Fruit fly (Drosophila melanogaster) whole organism, embryonic: ENCODE results near the gene Mal-B1.

ENCODE experiments used
- Atf6 ChIP-seq: fragments of 200-800 bp; sonication (Bioruptor generic); IDR thresholded peaks from 2 replicates; pipeline ENCODE4 v1.3.6; 2022; ENCODE audit warnings: missing biosample characterization, missing genetic modification characterization
- Bgb ChIP-seq: fragments of 200-800 bp; sonication (Bioruptor generic); IDR thresholded peaks from 2 replicates; pipeline ENCODE4 v1.3.6; 2022; ENCODE audit warnings: missing biosample characterization, missing genetic modification characterization; ENCODE audit not compliant: partially characterized antibody
- CG11456 ChIP-seq: fragments of 200-800 bp; sonication (Bioruptor generic); IDR thresholded peaks from 3 replicates; pipeline ENCODE4 v1.3.6; 2022; ENCODE audit warnings: missing biosample characterization, missing genetic modification characterization
- CG11723 ChIP-seq: fragments of 200-800 bp; sonication (Bioruptor generic); optimal IDR thresholded peaks from 2 replicates; lab custom pipeline; 2017; ENCODE audit warnings: missing biosample characterization, mild to moderate bottlenecking, missing genetic modification characterization
- CG12236 ChIP-seq: fragments of 200-800 bp; sonication (Bioruptor generic); optimal IDR thresholded peaks from 2 replicates; lab custom pipeline; 2016; ENCODE audit warnings: missing biosample characterization, missing genetic modification characterization
- CG13296 ChIP-seq: fragments of 200-800 bp; sonication (Bioruptor generic); optimal IDR thresholded peaks from 3 replicates; lab custom pipeline; 2018; ENCODE audit warnings: missing biosample characterization, mild to moderate bottlenecking, missing genetic modification characterization
- CG15514 ChIP-seq: fragments of 200-800 bp; sonication (Bioruptor generic); optimal IDR thresholded peaks from 3 replicates; lab custom pipeline; 2017; ENCODE audit warnings: missing biosample characterization, missing genetic modification characterization, mild to moderate bottlenecking, moderate library complexity, missing genetic modification reagents
- CG16815 ChIP-seq: fragments of 200-800 bp; sonication (Bioruptor generic); optimal IDR thresholded peaks from 3 replicates; lab custom pipeline; 2017; ENCODE audit warnings: missing biosample characterization, mild to moderate bottlenecking, missing genetic modification characterization
- CG2129 ChIP-seq: fragments of 200-800 bp; sonication (Bioruptor generic); IDR thresholded peaks from 2 replicates; pipeline ENCODE4 v1.3.6; 2022; ENCODE audit warnings: missing biosample characterization, missing genetic modification characterization; ENCODE audit not compliant: partially characterized antibody
- CG2875 ChIP-seq: fragments of 200-800 bp; sonication (Bioruptor generic); optimal IDR thresholded peaks from 2 replicates; lab custom pipeline; 2017; ENCODE audit warnings: missing biosample characterization, mild to moderate bottlenecking, missing genetic modification characterization, missing genetic modification reagents
- CG30403 ChIP-seq: fragments of 200-800 bp; sonication (Bioruptor generic); optimal IDR thresholded peaks from 3 replicates; lab custom pipeline; 2016; ENCODE audit warnings: missing biosample characterization, missing genetic modification characterization
- CG6175 ChIP-seq: fragments of 200-800 bp; sonication (Bioruptor generic); IDR thresholded peaks from 3 replicates; pipeline ENCODE4 v1.3.6; 2022; ENCODE audit warnings: missing biosample characterization, missing genetic modification characterization
- CG6689 ChIP-seq: fragments of 200-800 bp; sonication (Bioruptor generic); IDR thresholded peaks from 2 replicates; pipeline ENCODE4 v1.3.6; 2022; ENCODE audit warnings: missing biosample characterization, missing genetic modification characterization
- CG6813 ChIP-seq: fragments of 200-800 bp; sonication (Bioruptor generic); optimal IDR thresholded peaks from 2 replicates; lab custom pipeline; 2017; ENCODE audit warnings: missing biosample characterization, missing genetic modification characterization, mild to moderate bottlenecking, moderate library complexity, missing genetic modification reagents
- CG7372 ChIP-seq: fragments of 200-800 bp; sonication (Bioruptor generic); IDR thresholded peaks from 2 replicates; pipeline ENCODE4 v1.3.6; 2022; ENCODE audit warnings: missing biosample characterization, missing genetic modification characterization
- CG9932 ChIP-seq: fragments of 200-800 bp; sonication (Bioruptor generic); IDR thresholded peaks from 2 replicates; pipeline ENCODE4 v1.3.6; 2022; ENCODE audit warnings: missing biosample characterization, missing genetic modification characterization
- D19B ChIP-seq: fragments of 200-800 bp; sonication (Bioruptor generic); optimal IDR thresholded peaks from 2 replicates; lab custom pipeline; 2017; ENCODE audit warnings: missing biosample characterization, mild to moderate bottlenecking, missing genetic modification characterization
- Dll ChIP-seq: fragments of 200-800 bp; sonication (Bioruptor generic); IDR thresholded peaks from 4 replicates; pipeline ENCODE4 v1.3.6; 2022; ENCODE audit warnings: missing biosample characterization, missing genetic modification characterization; ENCODE audit not compliant: partially characterized antibody
- Eip74EF ChIP-seq, 2 experiments: fragments of 200-800 bp in 1 of 2; fragments of >200 bp in 1 of 2; sonication (Bioruptor generic) in 1 of 2; optimal IDR thresholded peaks; 2 replicates each; lab custom pipeline; 2017 to 2019; ENCODE audit warnings: missing biosample characterization in 2 of 2, missing genetic modification characterization in 2 of 2, mild to moderate bottlenecking in 1 of 2, moderate library complexity in 1 of 2
- Hr51 ChIP-seq, 2 experiments: fragments of 200-800 bp; sonication (Bioruptor generic); optimal IDR thresholded peaks; 2 replicates in 1 of 2; 3 replicates in 1 of 2; lab custom pipeline; 2016 to 2018; ENCODE audit warnings: missing biosample characterization in 2 of 2, missing genetic modification characterization in 2 of 2, mild to moderate bottlenecking in 1 of 2, moderate library complexity in 1 of 2
- Jarid2 ChIP-seq: fragments of 200-800 bp; sonication (Bioruptor generic); optimal IDR thresholded peaks from 3 replicates; lab custom pipeline; 2017; ENCODE audit warnings: mild to moderate bottlenecking, missing biosample characterization, missing genetic modification reagents, missing genetic modification characterization
- Meics ChIP-seq: fragments of 200-800 bp; sonication (Bioruptor generic); optimal IDR thresholded peaks from 2 replicates; lab custom pipeline; 2017; ENCODE audit warnings: missing biosample characterization, mild to moderate bottlenecking, missing genetic modification characterization
- Oli ChIP-seq: fragments of 200-800 bp; sonication (Bioruptor generic); optimal IDR thresholded peaks from 2 replicates; lab custom pipeline; 2018; ENCODE audit warnings: missing biosample characterization, mild to moderate bottlenecking, missing genetic modification characterization, moderate library complexity
- PHDP ChIP-seq: fragments of 200-800 bp; sonication (Bioruptor generic); optimal IDR thresholded peaks from 3 replicates; lab custom pipeline; 2018; ENCODE audit warnings: missing biosample characterization, mild to moderate bottlenecking, missing genetic modification characterization, moderate library complexity
- Sox102F ChIP-seq: fragments of 200-800 bp; sonication (Bioruptor generic); optimal IDR thresholded peaks from 2 replicates; lab custom pipeline; 2018; ENCODE audit warnings: missing biosample characterization, mild to moderate bottlenecking, missing genetic modification characterization, moderate library complexity
- chinmo ChIP-seq: fragments of 200-800 bp; sonication (Bioruptor generic); IDR thresholded peaks from 4 replicates; pipeline ENCODE4 v1.3.6; 2022; ENCODE audit warnings: missing biosample characterization, missing genetic modification characterization; ENCODE audit not compliant: partially characterized antibody
- chm ChIP-seq: fragments of 200-800 bp; sonication (Bioruptor generic); IDR thresholded peaks from 2 replicates; pipeline ENCODE4 v1.3.6; 2022; ENCODE audit warnings: missing biosample characterization, missing genetic modification characterization
- crp ChIP-seq, 2 experiments: fragments of 200-800 bp; sonication (Bioruptor generic); optimal IDR thresholded peaks; 2 replicates in 1 of 2; 3 replicates in 1 of 2; lab custom pipeline; 2017; ENCODE audit warnings: missing biosample characterization in 2 of 2, missing genetic modification characterization in 2 of 2, mild to moderate bottlenecking in 1 of 2, moderate library complexity in 1 of 2
- dmrt99B ChIP-seq: fragments of 200-800 bp; sonication (Bioruptor generic); optimal IDR thresholded peaks from 2 replicates; lab custom pipeline; 2018; ENCODE audit warnings: missing biosample characterization, mild to moderate bottlenecking, missing genetic modification characterization, moderate library complexity
- gem ChIP-seq: fragments of 200-800 bp; sonication (Bioruptor generic); optimal IDR thresholded peaks from 2 replicates; lab custom pipeline; 2019; ENCODE audit warnings: missing biosample characterization, mild to moderate bottlenecking, missing genetic modification characterization, moderate library complexity
- h ChIP-seq: fragments of >200 bp; optimal IDR thresholded peaks from 2 replicates; lab custom pipeline; 2017
- insv ChIP-seq, 2 experiments: fragments of 200-800 bp; sonication (Bioruptor generic); optimal IDR thresholded peaks; 3 replicates each; lab custom pipeline; 2016 to 2018; ENCODE audit warnings: missing biosample characterization in 2 of 2, missing genetic modification characterization in 2 of 2
- jigr1 ChIP-seq: fragments of 200-800 bp; sonication (Bioruptor generic); IDR thresholded peaks from 3 replicates; pipeline ENCODE4 v1.3.6; 2022; ENCODE audit warnings: missing biosample characterization, missing genetic modification characterization
- lilli ChIP-seq: fragments of 200-800 bp; sonication (Bioruptor generic); optimal IDR thresholded peaks from 3 replicates; lab custom pipeline; 2016; ENCODE audit warnings: missing biosample characterization, missing genetic modification characterization
- lov ChIP-seq, 2 experiments: fragments of 200-800 bp in 1 of 2; fragments of >200 bp in 1 of 2; sonication (Bioruptor generic) in 1 of 2; IDR thresholded peaks in 1 of 2; optimal IDR thresholded peaks in 1 of 2; 2 replicates in 1 of 2; 3 replicates in 1 of 2; pipeline versions ENCODE4 v1.3.6 to Lab custom; 2017 to 2022; ENCODE audit warnings: missing biosample characterization in 1 of 2, missing genetic modification characterization in 1 of 2
- nau ChIP-seq: fragments of 200-800 bp; sonication (Bioruptor generic); optimal IDR thresholded peaks from 3 replicates; lab custom pipeline; 2017; ENCODE audit warnings: missing biosample characterization, mild to moderate bottlenecking, missing genetic modification characterization, missing genetic modification reagents
- nom ChIP-seq: fragments of 200-800 bp; sonication (Bioruptor generic); optimal IDR thresholded peaks from 2 replicates; lab custom pipeline; 2017; ENCODE audit warnings: missing biosample characterization, missing genetic modification characterization, mild to moderate bottlenecking, moderate library complexity, missing genetic modification reagents
- oc ChIP-seq: fragments of 200-800 bp; sonication (Bioruptor generic); optimal IDR thresholded peaks from 2 replicates; lab custom pipeline; 2018; ENCODE audit warnings: missing biosample characterization, mild to moderate bottlenecking, missing genetic modification characterization, moderate library complexity
- slbo ChIP-seq: fragments of 200-800 bp; sonication (Bioruptor generic); IDR thresholded peaks from 2 replicates; pipeline ENCODE4 v1.3.6; 2022; ENCODE audit warnings: missing biosample characterization, missing genetic modification characterization
- tna ChIP-seq: fragments of 200-800 bp; sonication (Bioruptor generic); IDR thresholded peaks from 2 replicates; pipeline ENCODE4 v1.3.6; 2022; ENCODE audit warnings: missing biosample characterization, missing genetic modification characterization; ENCODE audit not compliant: partially characterized antibody
- trh ChIP-seq: fragments of 200-800 bp; sonication (Bioruptor generic); optimal IDR thresholded peaks from 2 replicates; lab custom pipeline; 2016; ENCODE audit warnings: missing biosample characterization, missing genetic modification characterization

Gene Mal-B1

DNA sequence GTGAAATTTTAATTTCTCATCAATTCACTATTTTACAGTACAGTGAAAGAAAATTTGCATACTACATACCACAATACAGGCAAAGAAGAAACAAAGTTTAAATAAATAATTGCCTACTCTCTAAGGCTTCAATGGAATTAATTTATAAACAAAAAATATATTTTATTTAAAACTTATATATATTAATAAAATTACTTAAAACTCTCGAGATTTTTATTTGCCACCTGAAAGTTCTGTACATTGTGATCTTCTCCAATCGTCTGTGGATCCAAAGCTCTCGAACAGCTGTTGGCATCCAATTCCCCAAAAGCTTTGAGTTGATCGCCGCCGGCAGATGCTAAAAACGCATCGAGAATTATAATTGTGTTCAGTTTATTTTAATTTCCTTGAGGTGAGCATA is 2.6 kb downstream of the Mal-B1 start, which contains the start of gene Mal-B2:
Mal-B2 (plus strand) TSS at position 301 of the 400 bp plus-strand sequence.
- TF ChIP-seq crp (GFP tag; optimal IDR thresholded peaks at IDR 0.05; lab: Kevin White, UChicago), result peak in 1 of 2 experiments; percentile 22
- no peak for TF ChIP-seq CG16815 (GFP tag; lab: Kevin White, UChicago)
- TF ChIP-seq slbo (GFP tag; lab: Robert Waterston, UW), result 0 out of 2 replicates have a peak, but pooled peaks have one; percentile 25
- peak; percentile 29 for TF ChIP-seq Sox102F
- TF ChIP-seq CG12236 (GFP tag; lab: Kevin White, UChicago), result no peak
- no peak for TF ChIP-seq h (lab: Kevin White, UChicago)
- TF ChIP-seq gem (tag; lab: Kevin White, UChicago), result peak; percentile 47
- peak; percentile 39; the same call in 1 of the 2 replicates for TF ChIP-seq CG6689
- TF ChIP-seq dmrt99B (tag; lab: Kevin White, UChicago), result peak; percentile 7
- TF ChIP-seq Hr51 (GFP tag; optimal IDR thresholded peaks at IDR 0.05; lab: Kevin White, UChicago), result peak in 1 of 2 experiments; percentile 15
- TF ChIP-seq chm (GFP tag; lab: Robert Waterston, UW), result no peak
- no peak for TF ChIP-seq jigr1 (GFP tag; lab: Robert Waterston, UW)
- no peak for TF ChIP-seq Dll (GFP tag; lab: Robert Waterston, UW)
- no peak for TF ChIP-seq nom (GFP tag; lab: Kevin White, UChicago)
- no peak for TF ChIP-seq CG7372 (GFP tag; lab: Robert Waterston, UW)
- no peak for TF ChIP-seq CG2875
- TF ChIP-seq CG11723 (GFP tag; lab: Kevin White, UChicago), result no peak
- TF ChIP-seq D19B (GFP tag; lab: Kevin White, UChicago), result no peak
- TF ChIP-seq Meics (GFP tag; lab: Kevin White, UChicago), result peak; percentile 2
- no peak for TF ChIP-seq Eip74EF (GFP tag; optimal IDR thresholded peaks at IDR 0.05; lab: Kevin White, UChicago)
- no peak for TF ChIP-seq lov (optimal IDR thresholded peaks at IDR 0.05; lab: Kevin White, UChicago)
- TF ChIP-seq lov (GFP tag; IDR thresholded peaks at IDR 0.05; lab: Robert Waterston, UW), result no peak

- TF ChIP-seq insv (GFP tag; optimal IDR thresholded peaks at IDR 0.05; lab: Kevin White, UChicago), result no peak
Measured at dm6 chr2L:11853130-11853529, 6.1 kb downstream of the Mal-B1 start, which contains the start of gene CG42751. TSS of gene CG42751 (plus strand) at chr2L:11853430.

DNA sequence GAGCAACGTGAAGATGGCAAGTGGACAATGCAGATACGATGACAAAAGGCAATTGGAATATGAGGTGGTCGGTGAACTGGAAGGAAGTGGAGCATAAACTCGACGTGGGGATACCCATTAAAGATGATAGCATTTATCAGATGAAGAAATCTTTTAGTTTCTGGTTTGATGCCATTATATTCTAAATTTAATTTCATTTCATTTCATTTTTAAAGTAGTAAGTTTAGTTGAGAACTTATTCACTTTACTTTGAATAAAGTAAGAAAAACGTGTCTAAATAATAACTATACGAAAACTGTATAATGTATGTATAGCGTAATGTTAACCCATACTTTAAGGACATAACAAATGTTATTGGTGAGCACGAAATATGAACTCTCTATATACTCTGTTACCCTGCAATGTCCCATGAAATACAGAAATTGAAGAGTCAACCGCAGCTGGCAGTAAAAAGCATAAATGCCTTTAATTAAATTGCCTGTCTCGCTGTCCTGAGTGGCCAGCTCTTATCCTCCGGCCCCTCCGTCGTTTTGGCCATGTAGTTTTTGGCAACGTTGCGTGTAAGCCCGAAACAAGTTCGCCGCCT is 23.9 kb downstream of the Mal-B1 start:
- TF ChIP-seq CG2129 (GFP tag; lab: Robert Waterston, UW), result no peak
- TF ChIP-seq PHDP (tag; lab: Kevin White, UChicago), result no peak
- 0 out of 3 replicates have a peak, but pooled peaks have one; percentile 9 for TF ChIP-seq CG11456 (GFP tag; lab: Robert Waterston, UW)
- TF ChIP-seq trh (GFP tag; lab: Kevin White, UChicago), result no peak

DNA sequence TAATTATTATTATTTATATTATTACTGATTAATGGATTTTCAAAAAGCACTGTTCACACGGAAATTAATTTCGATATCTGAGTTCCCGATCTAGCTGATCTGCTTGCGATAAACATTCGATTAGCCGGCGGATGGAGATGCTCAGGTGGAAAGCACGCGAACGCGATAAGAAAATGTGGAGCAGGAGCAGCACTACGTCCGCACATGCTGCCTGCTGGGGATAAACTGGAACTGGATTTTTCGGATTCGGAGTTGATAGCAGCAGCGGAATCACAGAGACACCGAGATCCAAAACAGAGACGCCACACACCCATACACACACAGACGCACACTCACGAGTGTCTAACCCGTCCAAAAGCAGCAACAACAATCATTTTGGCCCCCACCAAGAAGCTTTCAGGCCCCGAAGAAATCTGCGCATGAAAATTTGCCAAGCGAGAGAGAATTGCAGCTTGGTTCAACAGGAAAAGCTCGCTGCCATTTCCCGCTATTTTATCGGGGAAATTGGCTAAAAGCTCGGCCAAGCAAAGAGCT is 27.3 kb downstream of the Mal-B1 start:
- TF ChIP-seq Oli (no peak), Eip74EF (GFP tag; optimal IDR thresholded peaks at IDR 0.05; lab: Kevin White, UChicago) (no peak), Atf6 (GFP tag; lab: Robert Waterston, UW) (no peak), oc (tag; lab: Kevin White, UChicago) (no peak), lilli (GFP tag; lab: Kevin White, UChicago) (no peak), CG9932 (GFP tag; lab: Robert Waterston, UW) (0 out of 2 replicates have a peak, but pooled peaks have one; percentile 23), CG6175 (GFP tag; lab: Robert Waterston, UW) (0 out of 3 replicates have a peak, but pooled peaks have one; percentile 38), CG30403 (no peak), chinmo (GFP tag; lab: Robert Waterston, UW) (peak; percentile 52; the same call in 1 of the 4 replicates), Jarid2 (peak; percentile 31), CG13296 (GFP tag; lab: Kevin White, UChicago) (no peak), tna (GFP tag; lab: Robert Waterston, UW) (0 out of 2 replicates have a peak, but pooled peaks have one; percentile 10), Bgb (GFP tag; lab: Robert Waterston, UW) (peak; percentile 22; the same call in 1 of the 2 replicates), Dll (GFP tag; lab: Robert Waterston, UW) (no peak), CG6813 (no peak), CG15514 (GFP tag; lab: Kevin White, UChicago) (peak; percentile 72), nau (GFP tag; lab: Kevin White, UChicago) (no peak)
